Fruit fly (Drosophila melanogaster): ENCODE data around the gene CG8945.
A peak's percentile ranks its signal among the peaks of the same experiment; 100 is the strongest.

CG8945 gene

dm6 chrX:17078139-17078977 lies 9.1 kb downstream of the CG8945 start, which contains the start of gene CG4949 (continued):
- TF ChIP-seq chif (GFP tag; optimal IDR thresholded peaks at IDR 0.05): no peak
- TF ChIP-seq CG17186 (GFP tag; optimal IDR thresholded peaks at IDR 0.05): no peak
- 0 out of 2 replicates have a peak, but pooled peaks have one; percentile 20 for TF ChIP-seq ranshi (GFP tag; IDR thresholded peaks at IDR 0.05)
- TF ChIP-seq maf-S (GFP tag; optimal IDR thresholded peaks at IDR 0.05): no peak
- TF ChIP-seq Dfd (GFP tag; optimal IDR thresholded peaks at IDR 0.05): no peak
- TF ChIP-seq CG7271 (tag; optimal IDR thresholded peaks at IDR 0.05): no peak
- TF ChIP-seq CG12942 (GFP tag; optimal IDR thresholded peaks at IDR 0.05): no peak
- peak; percentile 26; the same call in 1 of the 2 replicates for TF ChIP-seq CG32532 (GFP tag; IDR thresholded peaks at IDR 0.05)
- peak; percentile 74 for TF ChIP-seq Sry-δ (GFP tag; optimal IDR thresholded peaks at IDR 0.05)
- TF ChIP-seq ci (GFP tag; IDR thresholded peaks at IDR 0.05): no peak
- TF ChIP-seq HLH4C (GFP tag; IDR thresholded peaks at IDR 0.05; ENCODE audit: partially characterized antibody): peak; percentile 92
- TF ChIP-seq CG1647 (GFP tag; optimal IDR thresholded peaks at IDR 0.05): no peak
- peak; percentile 7 for TF ChIP-seq CG10267 (tag; optimal IDR thresholded peaks at IDR 0.05)
- no peak for TF ChIP-seq Jarid2 (GFP tag; optimal IDR thresholded peaks at IDR 0.05)
- no peak for TF ChIP-seq CG31388 (GFP tag; optimal IDR thresholded peaks at IDR 0.05)
- peak; percentile 18 for TF ChIP-seq CG10209 (GFP tag; optimal IDR thresholded peaks at IDR 0.05)
- TF ChIP-seq CG5180 (GFP tag; optimal IDR thresholded peaks at IDR 0.05): no peak
- TF ChIP-seq phol (tag; optimal IDR thresholded peaks at IDR 0.05): peak; percentile 11
- TF ChIP-seq croc (GFP tag; conservative IDR thresholded peaks at IDR 0.05): no peak
- TF ChIP-seq CG4360 (GFP tag; IDR thresholded peaks at IDR 0.05): no peak
- TF ChIP-seq CrebB (tag; optimal IDR thresholded peaks at IDR 0.05): no peak
- TF ChIP-seq CG6854 (GFP tag; optimal IDR thresholded peaks at IDR 0.05): no peak
- TF ChIP-seq ap (GFP tag; IDR thresholded peaks at IDR 0.05): no peak
- TF ChIP-seq Awh (GFP tag; IDR thresholded peaks at IDR 0.05): no peak
- TF ChIP-seq CG16813 (GFP tag; IDR thresholded peaks at IDR 0.05; ENCODE audit: partially characterized antibody): peak; percentile 88
- no peak for TF ChIP-seq CG7745 (tag; optimal IDR thresholded peaks at IDR 0.05)
- no peak for TF ChIP-seq ara (GFP tag; IDR thresholded peaks at IDR 0.05)
- TF ChIP-seq D19B (GFP tag; optimal IDR thresholded peaks at IDR 0.05): no peak
- no peak for TF ChIP-seq CG18011 (GFP tag; optimal IDR thresholded peaks at IDR 0.05)
- no peak for TF ChIP-seq tgo (GFP tag; IDR thresholded peaks at IDR 0.05)
- TF ChIP-seq slp2 (GFP tag; optimal IDR thresholded peaks at IDR 0.05): no peak
- TF ChIP-seq Pdp1 (GFP tag; optimal IDR thresholded peaks at IDR 0.05): peak in 1 of 2 experiments; percentile 46
- TF ChIP-seq wdn (GFP tag; IDR thresholded peaks at IDR 0.05): no peak
- TF ChIP-seq dmrt11E (tag; optimal IDR thresholded peaks at IDR 0.05): peak; percentile 6
- no peak for TF ChIP-seq Hmx (GFP tag; optimal IDR thresholded peaks at IDR 0.05)
- peak; percentile 14 for TF ChIP-seq CoRest (tag; optimal IDR thresholded peaks at IDR 0.05)
- no peak for TF ChIP-seq Lhr (GFP tag; optimal IDR thresholded peaks at IDR 0.05)
- no peak for TF ChIP-seq Kr (GFP tag; optimal IDR thresholded peaks at IDR 0.05)
- TF ChIP-seq nerfin-1 (tag; optimal IDR thresholded peaks at IDR 0.05): no peak
- no peak for TF ChIP-seq slou (GFP tag; optimal IDR thresholded peaks at IDR 0.05)
- no peak for TF ChIP-seq CG11456 (GFP tag; IDR thresholded peaks at IDR 0.05)
- no peak for TF ChIP-seq CG9609 (GFP tag; optimal IDR thresholded peaks at IDR 0.05)
- TF ChIP-seq Lim3 (GFP tag; IDR thresholded peaks at IDR 0.05): no peak
- TF ChIP-seq PHDP (tag; optimal IDR thresholded peaks at IDR 0.05): no peak
- no peak for TF ChIP-seq C15 (GFP tag; IDR thresholded peaks at IDR 0.05)
- TF ChIP-seq CG12299 (tag; optimal IDR thresholded peaks at IDR 0.05): no peak
- TF ChIP-seq tap (tag; optimal IDR thresholded peaks at IDR 0.05): no peak
- TF ChIP-seq sob (GFP tag; IDR thresholded peaks at IDR 0.05): no peak
- no peak for TF ChIP-seq Dip2 (GFP tag; IDR thresholded peaks at IDR 0.05)
